Worm (Caenorhabditis elegans) whole organism, midembryonic: ENCODE measurements around the gene flap-1.

Experiments used
- T22C8.4 ChIP-seq: fragments of 200-800 bp; sonication (Bioruptor generic); IDR thresholded peaks from 2 replicates; pipeline ENCODE4 v1.3.6; 2022; ENCODE audit warnings: missing genetic modification characterization, missing compliant biosample characterization
- cog-1 ChIP-seq: sonication (generic microtip); optimal IDR thresholded peaks from 2 replicates; lab custom pipeline; 2016; ENCODE audit warnings: missing genetic modification characterization, missing compliant biosample characterization
- flt-1 ChIP-seq: fragments of 200-800 bp; sonication (Bioruptor generic); IDR thresholded peaks from 2 replicates; pipeline ENCODE4 v1.3.6; 2022; ENCODE audit warnings: missing genetic modification characterization, missing compliant biosample characterization
- klf-2 ChIP-seq: fragments of 200-800 bp; sonication (Bioruptor generic); conservative IDR thresholded peaks from 2 replicates; pipeline ENCODE4 v1.3.6; 2022; ENCODE audit warnings: missing genetic modification reagents, missing genetic modification characterization, missing compliant biosample characterization
- med-1 ChIP-seq: sonication (generic microtip); optimal IDR thresholded peaks from 2 replicates; lab custom pipeline; 2017; ENCODE audit warnings: missing genetic modification characterization, mild to moderate bottlenecking, missing compliant biosample characterization, antibody characterized with exemption, missing genetic modification reagents; ENCODE audit not compliant: insufficient read depth
- ref-1 ChIP-seq: fragments of 200-800 bp; sonication (Bioruptor generic); conservative IDR thresholded peaks from 2 replicates; pipeline ENCODE4 v1.3.6; 2022; ENCODE audit warnings: missing genetic modification reagents, missing genetic modification characterization, missing compliant biosample characterization
- tab-1 ChIP-seq: fragments of 200-800 bp; sonication (Bioruptor generic); IDR thresholded peaks from 2 replicates; pipeline ENCODE4 v1.3.6; 2022; ENCODE audit warnings: missing genetic modification characterization, missing compliant biosample characterization
- ztf-23 ChIP-seq: fragments of 200-800 bp; sonication (Bioruptor generic); IDR thresholded peaks from 2 replicates; pipeline ENCODE4 v1.3.6; 2022; ENCODE audit warnings: missing genetic modification reagents, missing genetic modification characterization, missing compliant biosample characterization
- ztf-29 ChIP-seq: fragments of 200-800 bp; sonication (Bioruptor generic); IDR thresholded peaks from 2 replicates; pipeline ENCODE4 v1.3.6; 2022; ENCODE audit warnings: missing genetic modification reagents, missing genetic modification characterization, missing compliant biosample characterization

Gene flap-1

DNA sequence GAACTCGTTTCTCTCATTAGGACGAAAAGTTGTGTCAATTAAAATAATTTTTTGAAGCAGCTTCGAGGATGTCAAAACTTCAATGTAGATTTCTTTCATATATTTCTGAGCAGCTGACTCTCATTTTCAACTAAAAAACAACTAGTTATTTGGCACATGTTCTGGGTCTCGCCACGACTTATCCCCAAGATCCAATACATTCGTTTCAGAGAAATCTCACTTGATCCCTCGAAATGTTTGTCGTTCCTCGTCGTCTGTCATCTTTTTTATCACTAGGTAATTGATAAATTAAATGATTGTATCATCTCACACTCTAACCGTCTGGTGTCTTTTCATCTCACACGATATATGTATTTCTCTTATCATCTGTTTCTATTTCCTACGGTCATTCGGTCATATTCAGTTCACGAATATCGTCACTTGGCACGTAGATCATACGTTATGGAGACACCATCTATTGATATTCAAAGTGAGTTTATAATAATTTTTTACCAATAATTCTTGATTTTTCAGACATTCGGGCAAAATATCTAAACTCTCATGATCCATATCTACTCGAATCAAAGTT, 33.4 kb upstream of the flap-1 start, which contains the start of the genes rpn-6.1 and F57B9.1:
TSS of gene rpn-6.1 (minus strand) at position 65 of the 568 bp plus-strand sequence.
TSS of gene F57B9.1 (plus strand) at position 154 of the 568 bp plus-strand sequence.
- TF ChIP-seq klf-2 (no peak), cog-1 (tag; lab: Kevin White, UChicago) (no peak), tab-1 (no peak), ref-1 (no peak), ztf-23 (GFP tag; lab: Robert Waterston, UW) (no peak), med-1 (no peak), ztf-29 (GFP tag; lab: Robert Waterston, UW) (no peak), flt-1 (GFP tag; lab: Robert Waterston, UW) (no peak), T22C8.4 (no peak)

DNA sequence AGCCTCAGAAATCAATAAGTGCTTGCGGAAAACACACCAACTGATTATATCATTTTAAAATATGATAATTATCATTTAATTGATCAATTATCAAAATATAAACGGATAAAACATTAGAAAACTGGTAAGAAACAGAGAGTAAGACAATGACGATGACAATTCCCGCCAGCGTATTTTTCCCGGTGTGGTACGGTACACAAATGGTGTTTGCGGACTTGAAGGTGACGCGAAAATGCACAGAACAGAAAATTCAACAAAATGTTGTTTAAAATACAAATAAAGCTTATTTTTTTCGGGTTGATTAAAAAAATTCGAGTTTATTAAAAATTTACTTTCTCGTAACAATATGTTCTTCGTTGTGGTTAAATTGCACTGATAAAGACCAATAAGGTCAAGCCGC, 32.5 kb upstream of the flap-1 start:
- no peak for TF ChIP-seq tab-1
- no peak for TF ChIP-seq flt-1 (GFP tag; lab: Robert Waterston, UW)
- TF ChIP-seq klf-2, result no peak

DNA sequence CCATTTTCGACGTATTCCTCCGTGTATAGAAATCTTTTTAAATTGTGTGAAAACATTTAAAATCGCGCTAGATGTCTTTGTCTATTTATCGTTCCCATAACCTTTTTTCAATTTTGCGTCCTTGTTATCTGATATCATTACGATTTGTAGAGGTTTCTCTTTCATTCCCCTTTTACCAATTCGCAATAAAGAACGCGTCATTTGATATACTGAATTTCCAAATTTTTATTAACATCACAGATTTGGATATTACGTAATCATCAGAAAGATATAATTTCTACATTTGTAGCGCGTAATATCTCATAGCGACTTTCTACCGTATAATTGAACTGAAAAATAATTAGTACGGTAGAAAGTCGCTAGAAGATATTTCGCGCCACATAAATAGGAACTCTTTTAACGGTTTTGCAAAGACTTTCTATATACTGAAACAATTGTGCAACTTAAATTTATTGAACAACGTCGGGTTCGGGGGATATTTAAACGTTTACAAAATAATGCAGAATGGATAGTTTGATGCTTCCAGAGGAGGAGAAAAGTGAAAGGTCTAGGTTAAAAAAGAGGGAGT, 30.1 kb upstream of the flap-1 start:
- TF ChIP-seq ref-1 (no peak), tab-1 (no peak), ztf-23 (GFP tag; lab: Robert Waterston, UW) (no peak), ztf-29 (GFP tag; lab: Robert Waterston, UW) (no peak), med-1 (no peak), flt-1 (GFP tag; lab: Robert Waterston, UW) (no peak), klf-2 (no peak), cog-1 (tag; lab: Kevin White, UChicago) (no peak), T22C8.4 (no peak)

DNA sequence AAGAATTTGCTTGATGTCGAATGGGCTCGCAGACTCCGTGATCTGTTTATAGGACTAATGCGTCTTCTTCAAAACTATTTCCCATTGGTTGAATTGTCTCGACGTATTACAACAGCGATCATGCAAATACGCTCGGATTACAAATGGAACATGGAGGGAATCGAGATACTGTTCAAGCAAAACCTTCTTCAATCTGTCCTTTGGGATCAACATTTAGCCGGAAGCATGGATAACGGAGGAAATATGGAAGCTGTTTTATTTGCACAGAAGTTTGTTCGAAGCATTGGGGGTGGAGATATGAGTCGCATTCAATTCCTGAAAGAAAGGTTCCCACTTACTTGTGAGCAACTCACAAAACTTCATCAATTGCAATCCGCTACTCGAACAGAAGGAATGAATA, 27.1 kb upstream of the flap-1 start:
- TF ChIP-seq klf-2 (no peak), ztf-23 (GFP tag; lab: Robert Waterston, UW) (no peak), tab-1 (no peak), T22C8.4 (no peak), flt-1 (GFP tag; lab: Robert Waterston, UW) (no peak), cog-1 (tag; lab: Kevin White, UChicago) (no peak), ztf-29 (GFP tag; lab: Robert Waterston, UW) (no peak), med-1 (no peak), ref-1 (no peak)

DNA sequence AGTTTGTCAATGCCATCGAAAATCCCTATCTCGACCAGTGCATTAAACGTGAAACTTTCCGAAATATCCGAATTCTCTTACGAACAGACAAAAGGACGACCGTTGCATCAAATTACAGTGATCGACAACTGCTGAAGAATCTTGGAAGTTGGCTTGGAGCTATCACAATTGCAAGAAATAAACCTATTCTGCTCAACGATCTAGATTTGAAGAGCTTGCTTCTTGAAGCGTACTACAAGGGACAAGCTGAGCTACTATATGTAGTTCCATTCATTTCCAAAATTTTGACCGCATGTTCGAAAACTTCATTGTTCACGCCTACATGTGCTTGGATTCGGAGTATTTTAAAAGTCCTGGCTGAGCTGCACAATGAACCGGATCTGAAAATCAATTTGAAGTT, 25.4 kb upstream of the flap-1 start:
- TF ChIP-seq klf-2 (no peak), ztf-23 (GFP tag; lab: Robert Waterston, UW) (no peak), med-1 (no peak), cog-1 (tag; lab: Kevin White, UChicago) (no peak), tab-1 (no peak), flt-1 (GFP tag; lab: Robert Waterston, UW) (no peak), ref-1 (no peak), ztf-29 (GFP tag; lab: Robert Waterston, UW) (no peak), T22C8.4 (no peak)

DNA sequence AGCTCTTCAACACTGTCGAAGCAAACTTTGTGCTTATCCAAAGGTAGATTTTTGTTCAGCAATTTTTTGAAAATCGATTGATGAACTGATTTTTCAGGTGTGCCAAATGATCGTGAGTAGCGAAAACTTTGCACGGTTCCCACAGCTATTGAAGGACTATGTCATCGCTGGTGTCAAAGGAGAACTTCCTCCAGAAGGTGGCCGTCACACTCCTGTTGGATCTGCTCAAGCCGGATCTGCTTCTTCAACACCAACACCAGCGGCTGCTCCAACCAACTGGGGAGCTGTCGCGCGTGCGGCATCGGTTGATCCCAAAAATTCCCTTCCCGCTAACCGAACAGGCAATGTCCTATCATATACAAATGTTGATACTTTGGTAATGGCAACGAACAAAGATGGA, 24.7 kb upstream of the flap-1 start:
- TF ChIP-seq flt-1 (GFP tag; lab: Robert Waterston, UW), result no peak
- no peak for TF ChIP-seq med-1
- no peak for TF ChIP-seq klf-2
- TF ChIP-seq ref-1, result no peak
- TF ChIP-seq ztf-23 (GFP tag; lab: Robert Waterston, UW), result no peak
- no peak for TF ChIP-seq ztf-29 (GFP tag; lab: Robert Waterston, UW)
- TF ChIP-seq tab-1, result no peak
- no peak for TF ChIP-seq cog-1 (tag; lab: Kevin White, UChicago)
- TF ChIP-seq T22C8.4, result no peak

DNA sequence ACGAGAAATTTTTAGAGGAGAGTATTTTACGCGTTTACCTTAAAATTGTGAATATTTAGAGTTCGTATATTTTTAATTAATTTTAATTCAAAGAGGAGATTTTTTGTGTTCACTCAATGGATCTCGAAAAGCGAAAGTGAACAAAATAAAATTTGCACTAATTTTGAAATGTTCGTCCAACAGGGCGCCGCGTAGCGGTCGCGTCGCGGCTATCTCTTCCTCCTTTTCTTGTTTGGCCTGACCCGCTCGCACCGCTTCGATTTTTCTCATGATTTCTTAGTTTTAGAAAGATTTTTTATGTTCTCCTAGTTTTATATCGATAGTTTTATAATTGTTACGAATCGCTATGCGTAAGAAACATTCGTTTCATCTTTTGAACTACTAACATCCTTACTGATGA, 22.8 kb upstream of the flap-1 start:
- no peak for TF ChIP-seq med-1
- TF ChIP-seq tab-1, result no peak
- TF ChIP-seq cog-1 (tag; lab: Kevin White, UChicago), result no peak
- TF ChIP-seq ref-1, result no peak
- TF ChIP-seq flt-1 (GFP tag; lab: Robert Waterston, UW), result no peak
- no peak for TF ChIP-seq ztf-23 (GFP tag; lab: Robert Waterston, UW)
- no peak for TF ChIP-seq ztf-29 (GFP tag; lab: Robert Waterston, UW)
- TF ChIP-seq klf-2, result no peak
- no peak for TF ChIP-seq T22C8.4

DNA sequence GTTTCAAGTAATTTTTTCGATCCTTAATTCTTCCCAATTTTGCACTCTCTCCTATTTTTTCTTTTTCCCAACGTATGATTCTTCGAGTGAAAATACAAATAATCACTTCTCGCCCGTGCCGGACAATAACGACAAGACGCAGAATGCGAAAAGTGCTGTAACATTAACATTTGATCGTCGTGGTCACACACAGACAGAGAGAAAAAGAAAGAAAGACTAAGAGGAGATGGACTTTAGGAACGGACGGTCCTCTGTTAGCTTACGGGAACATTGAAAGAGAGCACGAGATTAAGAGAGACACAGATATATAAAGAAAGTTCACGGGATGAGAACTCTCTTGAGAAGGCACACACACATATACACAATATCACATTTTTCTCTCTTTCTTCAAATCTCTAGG, 19.3 kb upstream of the flap-1 start:
- no peak for TF ChIP-seq flt-1 (GFP tag; lab: Robert Waterston, UW)
- peak; percentile 44 for TF ChIP-seq cog-1 (tag; lab: Kevin White, UChicago)
- TF ChIP-seq klf-2, result no peak
- no peak for TF ChIP-seq ref-1

DNA sequence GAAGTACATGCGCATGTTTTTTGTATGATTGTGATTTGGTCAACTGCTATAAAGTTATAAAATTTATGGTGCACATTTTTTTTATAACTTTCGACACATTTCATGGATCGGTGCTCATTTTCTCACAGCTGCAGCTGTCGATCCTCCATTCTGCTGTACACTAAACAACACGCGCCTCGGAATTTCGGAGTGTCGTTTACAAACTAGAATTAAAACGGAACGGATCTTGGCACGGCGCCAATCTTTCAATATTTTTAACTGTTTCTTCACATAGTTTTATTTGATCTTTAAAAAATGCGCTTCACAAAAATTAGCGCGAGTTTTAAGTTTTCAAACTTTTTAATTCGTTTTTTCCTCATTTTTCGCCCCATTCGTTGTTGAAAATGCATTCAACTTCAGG, 17.8 kb upstream of the flap-1 start, which contains the start of gene let-711:
TSS of gene let-711 (plus strand) at position 337 of the 400 bp plus-strand sequence.
- TF ChIP-seq ref-1, result no peak
- no peak for TF ChIP-seq tab-1
- TF ChIP-seq ztf-23 (GFP tag; lab: Robert Waterston, UW), result no peak
- no peak for TF ChIP-seq ztf-29 (GFP tag; lab: Robert Waterston, UW)
- TF ChIP-seq med-1, result no peak
- TF ChIP-seq cog-1 (tag; lab: Kevin White, UChicago), result no peak
- no peak for TF ChIP-seq flt-1 (GFP tag; lab: Robert Waterston, UW)
- TF ChIP-seq T22C8.4, result no peak
- TF ChIP-seq klf-2, result no peak

DNA sequence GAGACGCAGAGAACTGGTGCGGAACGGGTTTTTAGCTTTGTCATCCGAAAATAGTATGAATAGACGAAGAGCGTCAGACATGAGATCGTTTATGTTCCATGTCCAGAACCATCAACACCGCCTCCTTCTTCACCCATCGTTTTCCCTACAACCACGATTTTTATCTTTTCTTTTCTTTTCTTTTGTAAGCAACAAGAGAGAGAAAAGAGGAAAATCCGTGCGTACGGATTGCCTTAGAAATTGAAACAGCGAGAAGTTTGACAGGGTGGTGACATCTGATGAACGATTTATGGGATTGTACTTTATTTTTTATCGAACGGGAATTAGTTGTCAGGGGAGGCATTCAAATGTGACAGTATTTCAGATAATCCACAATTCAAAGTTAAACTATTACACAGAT, 17.1 kb upstream of the flap-1 start, which contains the start of gene abu-13:
TSS of gene abu-13 (minus strand) at position 152 of the 400 bp plus-strand sequence.
- TF ChIP-seq klf-2 (no peak), ztf-23 (GFP tag; lab: Robert Waterston, UW) (no peak), cog-1 (tag; lab: Kevin White, UChicago) (no peak), tab-1 (no peak), med-1 (no peak)

DNA sequence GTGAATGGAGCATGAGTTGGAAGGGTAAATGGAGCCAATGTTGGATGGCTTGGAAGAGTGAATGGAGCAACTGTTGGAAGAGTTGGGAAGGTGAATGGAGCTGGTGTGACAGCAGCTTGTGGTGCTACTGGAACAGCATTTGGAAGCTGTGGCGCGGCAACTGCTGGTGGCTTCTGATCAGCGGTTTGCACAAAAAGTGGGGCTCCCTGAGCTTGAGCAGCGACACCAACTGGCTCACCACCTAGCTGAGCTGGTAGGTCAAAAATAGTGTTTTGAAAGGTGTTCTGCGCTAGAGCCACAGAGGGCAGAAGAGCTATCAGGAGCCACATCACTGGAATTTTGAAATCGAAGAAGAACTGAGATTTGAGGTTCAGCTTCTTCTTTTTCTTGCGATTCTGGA, 16.7 kb upstream of the flap-1 start:
- TF ChIP-seq tab-1, result 0 out of 2 replicates have a peak, but pooled peaks have one; percentile 46
- TF ChIP-seq klf-2, result no peak
